Worm (Caenorhabditis elegans) whole organism, mixed stage, embryonic: ENCODE measurements around the gene C05D9.7.

Experiments
- blmp-1 ChIP-seq: fragments of 150-350 bp; optimal IDR thresholded peaks from 2 replicates; lab custom pipeline; 2014; ENCODE audit warnings: missing biosample characterization, missing genetic modification characterization
- nhr-12 ChIP-seq: fragments of 150-350 bp; optimal IDR thresholded peaks from 2 replicates; lab custom pipeline; 2014; ENCODE audit warnings: missing biosample characterization, missing genetic modification characterization
- nhr-28 ChIP-seq: fragments of 150-350 bp; optimal IDR thresholded peaks from 2 replicates; lab custom pipeline; 2014; ENCODE audit warnings: missing biosample characterization, missing genetic modification characterization
- snpc-4 ChIP-seq: fragments of 150-350 bp; optimal IDR thresholded peaks from 2 replicates; lab custom pipeline; 2014; ENCODE audit warnings: missing biosample characterization, missing genetic modification characterization
- ztf-11 ChIP-seq: fragments of 150-350 bp; optimal IDR thresholded peaks from 2 replicates; lab custom pipeline; 2014; ENCODE audit warnings: missing biosample characterization, missing genetic modification characterization

ce11 chrX:1147394-1147793 is 28.2 kb upstream of the C05D9.7 start:
- TF ChIP-seq ztf-11 (tag; lab: Kevin White, UChicago) (no peak), nhr-12 (tag; lab: Kevin White, UChicago) (no peak), nhr-28 (tag; lab: Kevin White, UChicago) (no peak), snpc-4 (no peak), blmp-1 (tag; lab: Kevin White, UChicago) (no peak)
